Worm (Caenorhabditis elegans) whole organism, young adult: Measurements from ENCODE around the gene gsr-1.

Source experiments
- T26A5.8 ChIP-seq: sonication (generic microtip); optimal IDR thresholded peaks from 2 replicates; lab custom pipeline; 2016; ENCODE audit warnings: missing genetic modification characterization, missing compliant biosample characterization
- Y56A3A.18 ChIP-seq: fragments of 200-800 bp; sonication (Bioruptor generic); IDR thresholded peaks from 2 replicates; pipeline ENCODE4 v1.3.6; 2022; ENCODE audit warnings: missing genetic modification reagents, missing genetic modification characterization, missing compliant biosample characterization

- TF ChIP-seq T26A5.8 (no peak), Y56A3A.18 (GFP tag; lab: Robert Waterston, UW) (no peak)
These were observed 18.3 kb upstream of the gsr-1 start for ce11 chrIII:3632379-3632778.
